Worm (Caenorhabditis elegans) whole organism, late embryonic: ENCODE data around the gene phg-1.
A peak's percentile ranks its signal among the peaks of the same experiment; 100 is the strongest.

Experiments
- K02D7.2 ChIP-seq: sonication (generic microtip); optimal IDR thresholded peaks from 2 replicates; lab custom pipeline; 2017; ENCODE audit warnings: mild to moderate bottlenecking, missing genetic modification characterization, missing compliant biosample characterization
- T23F11.4 ChIP-seq: fragments of 200-800 bp; sonication (Bioruptor generic); optimal IDR thresholded peaks from 2 replicates; lab custom pipeline; 2018; ENCODE audit warnings: mild to moderate bottlenecking, missing genetic modification characterization, missing compliant biosample characterization
- Y22D7AL.16 ChIP-seq: sonication (generic microtip); optimal IDR thresholded peaks from 2 replicates; lab custom pipeline; 2016; ENCODE audit warnings: missing genetic modification characterization, missing compliant biosample characterization
- ama-1 ChIP-seq: fragments of 150-350 bp; optimal IDR thresholded peaks from 2 replicates; lab custom pipeline; 2014
- ceh-14 ChIP-seq: sonication (generic microtip); optimal IDR thresholded peaks from 2 replicates; lab custom pipeline; 2016; ENCODE audit warnings: missing genotype, missing genetic modification characterization, missing compliant biosample characterization
- ceh-18 ChIP-seq: sonication (generic microtip); optimal IDR thresholded peaks from 2 replicates; lab custom pipeline; 2016; ENCODE audit warnings: missing genetic modification characterization, missing compliant biosample characterization
- ceh-2 ChIP-seq: sonication (generic microtip); optimal IDR thresholded peaks from 2 replicates; lab custom pipeline; 2016; ENCODE audit warnings: missing genotype, missing genetic modification characterization, missing compliant biosample characterization
- ceh-22 ChIP-seq: sonication (generic microtip); optimal IDR thresholded peaks from 2 replicates; lab custom pipeline; 2017; ENCODE audit warnings: missing biosample characterization, missing genetic modification characterization
- ceh-24 ChIP-seq: sonication (generic microtip); optimal IDR thresholded peaks from 2 replicates; lab custom pipeline; 2016; ENCODE audit warnings: mild to moderate bottlenecking, missing genetic modification characterization, missing compliant biosample characterization
- ceh-30 ChIP-seq: fragments of 150-350 bp; optimal IDR thresholded peaks from 2 replicates; lab custom pipeline; 2014; ENCODE audit warnings: missing biosample characterization, missing genetic modification characterization
- ceh-31 ChIP-seq: sonication (generic microtip); optimal IDR thresholded peaks from 2 replicates; lab custom pipeline; 2016; ENCODE audit warnings: missing genetic modification characterization, missing compliant biosample characterization
- ceh-34 ChIP-seq: sonication (generic microtip); optimal IDR thresholded peaks from 2 replicates; lab custom pipeline; 2016; ENCODE audit warnings: mild to moderate bottlenecking, missing genetic modification characterization, missing compliant biosample characterization
- ceh-45 ChIP-seq: fragments of 200-800 bp; sonication (Bioruptor generic); IDR thresholded peaks from 2 replicates; pipeline ENCODE4 v1.3.6; 2022; ENCODE audit warnings: missing genetic modification reagents, missing genetic modification characterization, missing compliant biosample characterization
- ceh-48 ChIP-seq: sonication (generic microtip); optimal IDR thresholded peaks from 2 replicates; lab custom pipeline; 2016; ENCODE audit warnings: missing genetic modification characterization, inconsistent platforms, missing compliant biosample characterization
- che-1 ChIP-seq: sonication (generic microtip); optimal IDR thresholded peaks from 2 replicates; lab custom pipeline; 2016; ENCODE audit warnings: mild to moderate bottlenecking, missing genetic modification characterization, missing compliant biosample characterization
- dmd-4 ChIP-seq: sonication (generic microtip); optimal IDR thresholded peaks from 2 replicates; lab custom pipeline; 2016; ENCODE audit warnings: borderline replicate concordance, missing genetic modification characterization, missing compliant biosample characterization
- dve-1 ChIP-seq: sonication (generic microtip); optimal IDR thresholded peaks from 2 replicates; lab custom pipeline; 2017; ENCODE audit warnings: antibody characterized with exemption, mild to moderate bottlenecking, missing genetic modification characterization, missing compliant biosample characterization
- elt-4 ChIP-seq: sonication (generic microtip); optimal IDR thresholded peaks from 2 replicates; lab custom pipeline; 2016; ENCODE audit warnings: missing genetic modification characterization, missing compliant biosample characterization
- eyg-1 ChIP-seq: sonication (generic microtip); optimal IDR thresholded peaks from 2 replicates; lab custom pipeline; 2016; ENCODE audit warnings: missing genotype, missing genetic modification characterization, missing compliant biosample characterization
- fax-1 ChIP-seq: sonication (generic microtip); optimal IDR thresholded peaks from 2 replicates; lab custom pipeline; 2016; ENCODE audit warnings: missing genotype, missing genetic modification characterization, missing compliant biosample characterization
- fkh-6 ChIP-seq: sonication (generic microtip); optimal IDR thresholded peaks from 2 replicates; lab custom pipeline; 2016; ENCODE audit warnings: missing genetic modification characterization, missing compliant biosample characterization
- hlh-13 ChIP-seq: fragments of 200-800 bp; sonication (Bioruptor generic); optimal IDR thresholded peaks from 2 replicates; lab custom pipeline; 2018; ENCODE audit warnings: mild to moderate bottlenecking, missing genetic modification characterization, missing compliant biosample characterization
- hlh-8 ChIP-seq: sonication (generic microtip); optimal IDR thresholded peaks from 2 replicates; lab custom pipeline; 2016; ENCODE audit warnings: missing genotype, missing genetic modification characterization, missing compliant biosample characterization
- lim-6 ChIP-seq: sonication (generic microtip); optimal IDR thresholded peaks from 2 replicates; lab custom pipeline; 2016; ENCODE audit warnings: missing genetic modification characterization, missing compliant biosample characterization
- lin-11 ChIP-seq: fragments of 200-800 bp; sonication (Bioruptor generic); optimal IDR thresholded peaks from 2 replicates; lab custom pipeline; 2018; ENCODE audit warnings: mild to moderate bottlenecking, missing genetic modification characterization, missing compliant biosample characterization
- madf-2 ChIP-seq: sonication (generic microtip); optimal IDR thresholded peaks from 2 replicates; lab custom pipeline; 2017; ENCODE audit warnings: missing genetic modification characterization, missing compliant biosample characterization
- pqm-1 ChIP-seq: sonication (generic microtip); optimal IDR thresholded peaks from 2 replicates; lab custom pipeline; 2016; ENCODE audit warnings: missing genetic modification characterization, missing compliant biosample characterization
- pros-1 ChIP-seq: fragments of 150-350 bp; optimal IDR thresholded peaks from 2 replicates; lab custom pipeline; 2014; ENCODE audit warnings: missing biosample characterization, missing genetic modification reagents, missing genetic modification characterization
- ref-2 ChIP-seq: sonication (generic microtip); optimal IDR thresholded peaks from 2 replicates; lab custom pipeline; 2016; ENCODE audit warnings: missing genetic modification characterization, missing compliant biosample characterization
- rnt-1 ChIP-seq: sonication (generic microtip); optimal IDR thresholded peaks from 2 replicates; lab custom pipeline; 2016; ENCODE audit warnings: missing genetic modification characterization, missing compliant biosample characterization
- sdc-2 ChIP-seq: sonication (generic microtip); optimal IDR thresholded peaks from 2 replicates; lab custom pipeline; 2016; ENCODE audit warnings: missing genotype, missing genetic modification characterization, missing compliant biosample characterization
- sox-2 ChIP-seq: fragments of 200-800 bp; sonication (Bioruptor generic); IDR thresholded peaks from 2 replicates; pipeline ENCODE4 v1.3.6; 2022; ENCODE audit warnings: missing genetic modification reagents, missing genetic modification characterization, missing compliant biosample characterization
- syd-9 ChIP-seq: sonication (generic microtip); optimal IDR thresholded peaks from 2 replicates; lab custom pipeline; 2016; ENCODE audit warnings: mild to moderate bottlenecking, missing genetic modification characterization, moderate library complexity, missing compliant biosample characterization
- ttx-3 ChIP-seq: sonication (generic microtip); optimal IDR thresholded peaks from 2 replicates; lab custom pipeline; 2016; ENCODE audit warnings: missing genetic modification reagents, missing genetic modification characterization, missing compliant biosample characterization
- unc-42 ChIP-seq: sonication (generic microtip); optimal IDR thresholded peaks from 2 replicates; lab custom pipeline; 2016; ENCODE audit warnings: missing genotype, missing genetic modification characterization, missing compliant biosample characterization
- unc-55 ChIP-seq: sonication (generic microtip); optimal IDR thresholded peaks from 2 replicates; lab custom pipeline; 2017; ENCODE audit warnings: missing biosample characterization, missing genetic modification reagents, missing genetic modification characterization
- unc-86 ChIP-seq: sonication (generic microtip); optimal IDR thresholded peaks from 2 replicates; lab custom pipeline; 2016; ENCODE audit warnings: missing genetic modification characterization, missing compliant biosample characterization
- zip-5 ChIP-seq: sonication (generic microtip); optimal IDR thresholded peaks from 2 replicates; lab custom pipeline; 2016; ENCODE audit warnings: missing genetic modification characterization, missing compliant biosample characterization

phg-1 gene

DNA sequence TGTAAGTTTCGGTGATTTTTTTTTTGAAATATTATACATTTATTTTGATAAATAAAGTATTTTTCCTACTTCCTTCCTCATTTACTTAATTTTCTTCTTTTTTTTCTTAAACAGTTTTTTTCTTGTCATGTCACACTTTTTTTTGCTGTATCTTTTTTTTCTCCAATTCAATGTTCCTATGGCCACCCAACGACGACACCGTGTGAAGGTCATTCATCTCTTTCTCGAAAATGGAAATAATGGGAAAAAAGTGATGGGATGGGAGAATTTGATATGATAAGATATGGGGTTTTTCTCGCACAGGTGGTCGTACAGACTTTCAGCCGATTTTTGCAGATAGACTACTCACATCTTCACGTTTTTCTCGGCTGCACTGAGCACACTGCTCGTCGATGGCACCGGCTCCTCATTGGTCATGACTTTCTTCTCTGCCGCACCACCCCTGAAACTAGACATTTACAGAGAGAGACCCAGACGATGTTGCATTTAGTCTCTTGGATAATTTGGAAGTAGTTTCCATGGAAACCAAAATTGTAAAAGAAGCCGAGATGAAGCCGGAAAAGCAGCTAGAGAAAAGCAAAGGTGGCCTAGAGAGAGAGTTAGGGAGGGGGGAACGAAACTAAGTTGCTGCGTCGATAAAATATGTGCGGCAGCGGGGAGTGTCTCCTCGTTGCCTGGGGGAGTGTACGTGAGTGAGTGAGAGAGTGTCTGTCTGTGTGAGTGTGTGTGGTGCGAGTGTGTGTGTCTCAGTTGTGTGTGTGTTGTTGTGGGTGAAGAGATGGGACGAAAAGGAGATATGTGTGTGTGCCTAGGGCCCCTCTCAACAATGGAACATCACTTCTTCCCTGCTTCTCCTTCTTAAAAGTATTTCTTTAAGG lies 31.7 kb downstream of the phg-1 start, which contains the start of gene daf-19 (continued):
- TF ChIP-seq ceh-18 (tag; lab: Kevin White, UChicago) (peak; percentile 87), che-1 (tag; lab: Kevin White, UChicago) (peak; percentile 29), ttx-3 (no peak), Y22D7AL.16 (peak; percentile 46), madf-2 (tag; lab: Kevin White, UChicago) (peak; percentile 62), ceh-22 (no peak), K02D7.2 (peak; percentile 32), fax-1 (tag; lab: Kevin White, UChicago) (peak; percentile 21), hlh-8 (peak; percentile 74), elt-4 (tag; lab: Kevin White, UChicago) (no peak), unc-86 (peak; percentile 9), pqm-1 (tag; lab: Kevin White, UChicago) (no peak), hlh-13 (GFP tag; lab: Kevin White, UChicago) (peak; percentile 45), sox-2 (GFP tag; lab: Robert Waterston, UW) (0 out of 2 replicates have a peak, but pooled peaks have one; percentile 24), ceh-45 (peak; percentile 48; the same call in 1 of the 2 replicates), sdc-2 (tag; lab: Kevin White, UChicago) (peak; percentile 76), lin-11 (tag; lab: Kevin White, UChicago) (no peak), ceh-14 (tag; lab: Kevin White, UChicago) (peak; percentile 87), pros-1 (tag; lab: Kevin White, UChicago) (peak; percentile 70), ama-1 (peak; percentile 81), lim-6 (tag; lab: Kevin White, UChicago) (no peak), syd-9 (tag; lab: Kevin White, UChicago) (peak; percentile 92), unc-55 (no peak), rnt-1 (tag; lab: Kevin White, UChicago) (peak; percentile 68), ceh-2 (tag; lab: Kevin White, UChicago) (peak; percentile 75), zip-5 (no peak), ceh-30 (tag; lab: Kevin White, UChicago) (peak; percentile 72), ceh-34 (tag; lab: Kevin White, UChicago) (peak; percentile 61), ref-2 (tag; lab: Kevin White, UChicago) (peak; percentile 79)
- TF ChIP-seq, all 69 proteins: peak for 45

DNA sequence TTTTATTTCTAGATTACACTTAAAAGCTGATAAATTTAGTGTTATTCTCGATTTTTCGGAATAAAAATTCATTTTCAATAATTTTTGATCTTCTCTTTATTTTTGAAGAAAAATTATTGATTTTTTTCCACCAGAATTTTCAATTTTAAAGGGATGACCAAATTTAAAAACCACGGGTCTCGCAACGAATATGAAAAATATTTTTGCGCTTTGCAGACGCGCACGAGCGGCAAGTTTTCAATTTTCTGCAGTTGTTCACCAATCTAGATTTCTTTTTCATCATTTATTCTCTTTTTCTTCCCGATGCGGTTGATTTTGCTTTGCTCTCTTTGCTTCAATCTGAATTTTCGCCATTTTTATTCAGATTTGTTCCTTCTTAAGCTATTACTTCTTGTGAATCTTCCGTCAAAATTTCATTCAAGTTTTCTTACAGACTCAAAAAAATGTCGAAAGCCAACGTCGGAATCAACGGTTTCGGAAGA lies 33.4 kb downstream of the phg-1 start, which contains the start of gene gpd-4:
gpd-4 (plus strand) TSS at position 432 of the 482 bp plus-strand sequence.
- TF ChIP-seq T23F11.4 (no peak), fkh-6 (tag; lab: Kevin White, UChicago) (no peak), ceh-18 (tag; lab: Kevin White, UChicago) (no peak), eyg-1 (no peak), ceh-24 (tag; lab: Kevin White, UChicago) (no peak)

DNA sequence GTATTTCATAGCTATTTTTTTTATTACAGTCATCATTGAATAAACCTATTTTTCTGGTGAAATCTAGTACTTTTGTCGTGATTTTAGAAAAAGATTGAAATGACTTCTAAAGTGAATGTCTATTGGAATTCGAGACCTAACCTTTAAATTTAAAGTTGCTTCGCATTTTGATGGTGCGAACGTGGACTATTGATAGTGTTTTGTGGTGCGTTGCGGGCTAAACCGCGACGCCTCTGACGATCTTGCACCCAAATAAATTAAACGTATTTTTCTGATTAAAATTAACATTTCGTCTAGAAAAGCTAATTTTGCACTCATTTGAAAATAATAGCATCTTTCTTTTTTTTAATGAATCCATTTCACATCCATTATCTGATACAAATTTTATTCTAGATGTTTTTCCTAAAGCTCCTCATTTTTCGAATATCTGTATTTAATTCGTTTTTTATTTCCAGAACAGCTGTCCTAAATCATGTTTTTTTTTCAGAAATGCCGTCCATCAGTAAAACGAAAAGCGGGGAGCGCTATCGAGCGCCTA lies 35.0 kb downstream of the phg-1 start, which contains the start of gene wbp-11:
wbp-11 (plus strand) TSS at position 488 of the 538 bp plus-strand sequence.
- peak; percentile 46 for TF ChIP-seq unc-42 (tag; lab: Kevin White, UChicago)
- TF ChIP-seq ttx-3: no peak
- TF ChIP-seq, all 69 proteins: peak for 1

DNA sequence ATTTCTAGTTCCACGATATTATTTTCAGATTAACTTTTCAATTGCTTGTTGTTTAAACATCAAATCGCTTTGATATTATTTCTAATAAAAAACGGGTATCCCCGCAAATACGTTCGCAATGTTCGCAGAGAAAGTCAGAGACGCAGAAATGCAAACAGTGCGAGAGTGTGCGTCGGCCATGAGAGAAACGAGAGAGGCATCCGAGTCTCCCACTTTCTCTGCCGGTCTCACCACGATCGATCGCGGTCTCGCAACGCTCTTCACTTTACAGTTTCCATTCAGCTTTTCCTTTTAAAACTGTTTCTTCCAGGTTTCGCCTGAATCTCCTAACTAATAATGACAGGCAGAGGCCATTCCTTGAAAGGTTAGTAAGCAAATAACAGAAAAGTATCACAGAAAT lies 36.9 kb downstream of the phg-1 start, which contains the start of gene F33H1.4:
F33H1.4 (plus strand) TSS at position 311 of the 400 bp plus-strand sequence.
- no peak for TF ChIP-seq che-1 (tag; lab: Kevin White, UChicago)
- no peak for TF ChIP-seq ceh-30 (tag; lab: Kevin White, UChicago)
- TF ChIP-seq ceh-48 (tag; lab: Kevin White, UChicago): peak; percentile 57
- TF ChIP-seq dmd-4 (tag; lab: Kevin White, UChicago): no peak
- TF ChIP-seq ama-1: peak; percentile 22
- no peak for TF ChIP-seq dve-1 (tag; lab: Kevin White, UChicago)
- TF ChIP-seq unc-55: peak; percentile 60
- TF ChIP-seq ceh-31: peak; percentile 19
